Worm (Caenorhabditis elegans) whole organism, midembryonic: ENCODE measurements around the gene C03B1.2.

ENCODE experiments used
- T22C8.4 ChIP-seq: fragments of 200-800 bp; sonication (Bioruptor generic); IDR thresholded peaks from 2 replicates; pipeline ENCODE4 v1.3.6; 2022; ENCODE audit warnings: missing genetic modification characterization, missing compliant biosample characterization
- cog-1 ChIP-seq: sonication (generic microtip); optimal IDR thresholded peaks from 2 replicates; lab custom pipeline; 2016; ENCODE audit warnings: missing genetic modification characterization, missing compliant biosample characterization
- flt-1 ChIP-seq: fragments of 200-800 bp; sonication (Bioruptor generic); IDR thresholded peaks from 2 replicates; pipeline ENCODE4 v1.3.6; 2022; ENCODE audit warnings: missing genetic modification characterization, missing compliant biosample characterization
- klf-2 ChIP-seq: fragments of 200-800 bp; sonication (Bioruptor generic); conservative IDR thresholded peaks from 2 replicates; pipeline ENCODE4 v1.3.6; 2022; ENCODE audit warnings: missing genetic modification reagents, missing genetic modification characterization, missing compliant biosample characterization
- med-1 ChIP-seq: sonication (generic microtip); optimal IDR thresholded peaks from 2 replicates; lab custom pipeline; 2017; ENCODE audit warnings: missing genetic modification characterization, mild to moderate bottlenecking, missing compliant biosample characterization, antibody characterized with exemption, missing genetic modification reagents; ENCODE audit not compliant: insufficient read depth
- ref-1 ChIP-seq: fragments of 200-800 bp; sonication (Bioruptor generic); conservative IDR thresholded peaks from 2 replicates; pipeline ENCODE4 v1.3.6; 2022; ENCODE audit warnings: missing genetic modification reagents, missing genetic modification characterization, missing compliant biosample characterization
- tab-1 ChIP-seq: fragments of 200-800 bp; sonication (Bioruptor generic); IDR thresholded peaks from 2 replicates; pipeline ENCODE4 v1.3.6; 2022; ENCODE audit warnings: missing genetic modification characterization, missing compliant biosample characterization
- ztf-23 ChIP-seq: fragments of 200-800 bp; sonication (Bioruptor generic); IDR thresholded peaks from 2 replicates; pipeline ENCODE4 v1.3.6; 2022; ENCODE audit warnings: missing genetic modification reagents, missing genetic modification characterization, missing compliant biosample characterization
- ztf-29 ChIP-seq: fragments of 200-800 bp; sonication (Bioruptor generic); IDR thresholded peaks from 2 replicates; pipeline ENCODE4 v1.3.6; 2022; ENCODE audit warnings: missing genetic modification reagents, missing genetic modification characterization, missing compliant biosample characterization

C03B1.2 gene

ce11 chrX:6384537-6384936 lies 14.7 kb downstream of the C03B1.2 start:
- TF ChIP-seq ref-1 (GFP tag; lab: Robert Waterston, UW), result no peak

- TF ChIP-seq klf-2 (GFP tag; lab: Robert Waterston, UW) (no peak), tab-1 (no peak), cog-1 (tag; lab: Kevin White, UChicago) (no peak), ref-1 (GFP tag; lab: Robert Waterston, UW) (no peak), ztf-29 (GFP tag; lab: Robert Waterston, UW) (no peak), flt-1 (no peak), ztf-23 (no peak), med-1 (GFP tag; lab: Kevin White, UChicago) (no peak), T22C8.4 (GFP tag; lab: Robert Waterston, UW) (no peak)
These were observed 15.4 kb downstream of the C03B1.2 start, which contains the start of gene igdb-3 for ce11 chrX:6385185-6385584. Gene igdb-3 (plus strand): TSS chrX:6385485.

- TF ChIP-seq med-1 (GFP tag; lab: Kevin White, UChicago), result no peak
- no peak for TF ChIP-seq ref-1 (GFP tag; lab: Robert Waterston, UW)
- TF ChIP-seq flt-1, result no peak
- TF ChIP-seq ztf-23, result no peak
- no peak for TF ChIP-seq tab-1
- no peak for TF ChIP-seq cog-1 (tag; lab: Kevin White, UChicago)
These were observed 18.8 kb downstream of the C03B1.2 start for ce11 chrX:6388639-6389038.

ce11 chrX:6391491-6391890 lies 21.7 kb downstream of the C03B1.2 start, which contains the start of gene igcm-2:
Gene igcm-2 (minus strand): TSS chrX:6391591.
- TF ChIP-seq ztf-23, result no peak
- TF ChIP-seq klf-2 (GFP tag; lab: Robert Waterston, UW), result no peak
- TF ChIP-seq T22C8.4 (GFP tag; lab: Robert Waterston, UW), result no peak
- TF ChIP-seq med-1 (GFP tag; lab: Kevin White, UChicago), result no peak
- no peak for TF ChIP-seq flt-1
- no peak for TF ChIP-seq tab-1
- no peak for TF ChIP-seq ref-1 (GFP tag; lab: Robert Waterston, UW)
- no peak for TF ChIP-seq cog-1 (tag; lab: Kevin White, UChicago)
- no peak for TF ChIP-seq ztf-29 (GFP tag; lab: Robert Waterston, UW)

ce11 chrX:6399450-6399849 lies 29.6 kb downstream of the C03B1.2 start:
- no peak for TF ChIP-seq ztf-23
- no peak for TF ChIP-seq med-1 (GFP tag; lab: Kevin White, UChicago)
- no peak for TF ChIP-seq flt-1
- no peak for TF ChIP-seq tab-1
- TF ChIP-seq cog-1 (tag; lab: Kevin White, UChicago), result no peak
- no peak for TF ChIP-seq ztf-29 (GFP tag; lab: Robert Waterston, UW)
- TF ChIP-seq ref-1 (GFP tag; lab: Robert Waterston, UW), result no peak
- TF ChIP-seq T22C8.4 (GFP tag; lab: Robert Waterston, UW), result no peak
- TF ChIP-seq klf-2 (GFP tag; lab: Robert Waterston, UW), result no peak

ce11 chrX:6403122-6403521 lies 33.3 kb downstream of the C03B1.2 start, which contains the start of gene glt-4:
Gene glt-4 (plus strand): TSS chrX:6403422.
- TF ChIP-seq klf-2 (GFP tag; lab: Robert Waterston, UW), result no peak
- no peak for TF ChIP-seq ztf-23
- TF ChIP-seq cog-1 (tag; lab: Kevin White, UChicago), result no peak
- TF ChIP-seq tab-1, result no peak
- TF ChIP-seq T22C8.4 (GFP tag; lab: Robert Waterston, UW), result no peak
- no peak for TF ChIP-seq ztf-29 (GFP tag; lab: Robert Waterston, UW)
- TF ChIP-seq flt-1, result no peak
- no peak for TF ChIP-seq ref-1 (GFP tag; lab: Robert Waterston, UW)
- TF ChIP-seq med-1 (GFP tag; lab: Kevin White, UChicago), result no peak

ce11 chrX:6405905-6406304 lies 36.1 kb downstream of the C03B1.2 start:
- TF ChIP-seq ztf-23 (no peak), cog-1 (tag; lab: Kevin White, UChicago) (no peak), ref-1 (GFP tag; lab: Robert Waterston, UW) (no peak), med-1 (GFP tag; lab: Kevin White, UChicago) (no peak), tab-1 (no peak)

- TF ChIP-seq klf-2 (GFP tag; lab: Robert Waterston, UW) (no peak), ztf-29 (GFP tag; lab: Robert Waterston, UW) (no peak), med-1 (GFP tag; lab: Kevin White, UChicago) (no peak), cog-1 (tag; lab: Kevin White, UChicago) (no peak), T22C8.4 (GFP tag; lab: Robert Waterston, UW) (no peak), tab-1 (no peak), ref-1 (GFP tag; lab: Robert Waterston, UW) (no peak), ztf-23 (no peak), flt-1 (no peak)
These were observed 38.0 kb downstream of the C03B1.2 start for ce11 chrX:6407805-6408204.

ce11 chrX:6408286-6408685 lies 38.5 kb downstream of the C03B1.2 start:
- TF ChIP-seq T22C8.4 (GFP tag; lab: Robert Waterston, UW) (no peak), tab-1 (no peak), ztf-23 (no peak)

ce11 chrX:6408713-6409112 lies 38.9 kb downstream of the C03B1.2 start:
- no peak for TF ChIP-seq ref-1 (GFP tag; lab: Robert Waterston, UW)

ce11 chrX:6410177-6410765 lies 40.5 kb downstream of the C03B1.2 start, which contains the start of gene mup-2:
Gene mup-2 (minus strand): TSS chrX:6410227.
- no peak for TF ChIP-seq flt-1
- TF ChIP-seq tab-1, result no peak
- peak; percentile 61 for TF ChIP-seq cog-1 (tag; lab: Kevin White, UChicago)
- TF ChIP-seq ztf-23, result 0 out of 2 replicates have a peak, but pooled peaks have one; percentile 30
